Fruit fly (Drosophila melanogaster) whole organism, embryonic: ENCODE measurements around the gene PGAP2.

Source experiments
- CG16815 ChIP-seq: fragments of 200-800 bp; sonication (Bioruptor generic); optimal IDR thresholded peaks from 3 replicates; lab custom pipeline; 2017; ENCODE audit warnings: missing biosample characterization, mild to moderate bottlenecking, missing genetic modification characterization
- CG18764 ChIP-seq: fragments of 200-800 bp; sonication (Bioruptor generic); optimal IDR thresholded peaks from 3 replicates; lab custom pipeline; 2016; ENCODE audit warnings: missing biosample characterization, missing genetic modification characterization
- CG4820 ChIP-seq: fragments of 200-800 bp; sonication (Bioruptor generic); optimal IDR thresholded peaks from 3 replicates; lab custom pipeline; 2016; ENCODE audit warnings: missing biosample characterization, missing genetic modification characterization
- cato ChIP-seq: fragments of 200-800 bp; sonication (Bioruptor generic); optimal IDR thresholded peaks from 2 replicates; lab custom pipeline; 2016; ENCODE audit warnings: missing biosample characterization, missing genetic modification characterization, borderline replicate concordance
- gcm ChIP-seq: fragments of 200-800 bp; sonication (Bioruptor generic); optimal IDR thresholded peaks from 2 replicates; lab custom pipeline; 2019; ENCODE audit warnings: missing biosample characterization, mild to moderate bottlenecking, missing genetic modification characterization, moderate library complexity
- hbn ChIP-seq: fragments of 200-800 bp; sonication (Bioruptor generic); IDR thresholded peaks from 2 replicates; pipeline ENCODE4 v1.3.6; 2022; ENCODE audit warnings: missing biosample characterization, missing genetic modification characterization; ENCODE audit not compliant: partially characterized antibody
- kay ChIP-seq: fragments of 200-800 bp; sonication (Bioruptor generic); optimal IDR thresholded peaks from 2 replicates; lab custom pipeline; 2016; ENCODE audit warnings: missing biosample characterization, missing genetic modification characterization
- prd ChIP-seq, 3 experiments: fragments of >200 bp in 2 of 3; fragments of 200-800 bp in 1 of 3; sonication (Bioruptor generic) in 1 of 3; optimal IDR thresholded peaks in 2 of 3; IDR thresholded peaks in 1 of 3; 2 replicates in 2 of 3; 3 replicates in 1 of 3; pipeline versions ENCODE4 v1.3.6 to Lab custom; 2017 to 2022; ENCODE audit warnings: missing biosample characterization in 1 of 3, missing genetic modification characterization in 1 of 3
- rib ChIP-seq: fragments of 200-800 bp; sonication (Bioruptor generic); IDR thresholded peaks from 2 replicates; pipeline ENCODE4 v1.3.6; 2022; ENCODE audit warnings: missing biosample characterization, missing genetic modification characterization
- tup ChIP-seq: fragments of 200-800 bp; sonication (Bioruptor generic); optimal IDR thresholded peaks from 2 replicates; lab custom pipeline; 2016; ENCODE audit warnings: missing biosample characterization, mild to moderate bottlenecking, missing genetic modification characterization, moderate library complexity

DNA sequence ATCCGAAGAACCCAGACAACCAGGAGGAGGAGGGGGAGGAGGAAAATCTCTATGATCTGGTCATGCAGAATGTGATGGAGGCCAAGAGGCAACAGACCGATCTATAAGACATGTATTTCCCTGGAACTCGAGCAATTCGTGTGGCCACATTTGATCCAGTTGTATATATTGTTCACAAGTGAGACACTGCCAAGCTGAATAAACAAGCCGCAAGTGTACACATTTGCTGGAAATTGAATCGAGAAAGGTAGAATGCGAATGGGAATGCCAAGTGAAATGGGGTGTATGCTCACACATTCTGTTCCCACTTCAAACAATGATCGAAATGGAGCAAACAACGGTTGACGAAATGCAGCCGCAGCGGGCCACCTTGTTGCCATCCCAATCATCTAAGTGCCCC, 36.7 kb upstream of the PGAP2 start:
- TF ChIP-seq CG16815 (GFP tag; lab: Kevin White, UChicago) (no peak), CG18764 (no peak), cato (GFP tag; lab: Kevin White, UChicago) (no peak), CG4820 (GFP tag; lab: Kevin White, UChicago) (no peak), tup (GFP tag; lab: Kevin White, UChicago) (no peak), prd (optimal IDR thresholded peaks at IDR 0.05; lab: Kevin White, UChicago) (no peak), prd (GFP tag; IDR thresholded peaks at IDR 0.05; lab: Robert Waterston, UW) (no peak), gcm (GFP tag; lab: Kevin White, UChicago) (no peak), rib (no peak), kay (GFP tag; lab: Kevin White, UChicago) (no peak), hbn (GFP tag; lab: Robert Waterston, UW) (no peak)
